Fruit fly (Drosophila melanogaster) whole organism, pupa: ENCODE data around the gene CG14142.

Experiments used
- CG32121 ChIP-seq: fragments of 200-800 bp; sonication (Bioruptor generic); IDR thresholded peaks from 2 replicates; pipeline ENCODE4 v1.3.6; 2022; ENCODE audit warnings: missing biosample characterization, missing genetic modification characterization
- CG34367 ChIP-seq: fragments of 200-800 bp; sonication (Bioruptor generic); optimal IDR thresholded peaks from 2 replicates; lab custom pipeline; 2018; ENCODE audit warnings: missing biosample characterization, mild to moderate bottlenecking, missing genetic modification characterization
- CG8159 ChIP-seq: fragments of 200-800 bp; sonication (Bioruptor generic); optimal IDR thresholded peaks from 3 replicates; lab custom pipeline; 2018; ENCODE audit warnings: missing biosample characterization, mild to moderate bottlenecking, missing genetic modification characterization, moderate library complexity
- CG9948 ChIP-seq: fragments of 200-800 bp; sonication (Bioruptor generic); optimal IDR thresholded peaks from 2 replicates; lab custom pipeline; 2018; ENCODE audit warnings: missing biosample characterization, mild to moderate bottlenecking, missing genetic modification characterization, moderate library complexity

DNA sequence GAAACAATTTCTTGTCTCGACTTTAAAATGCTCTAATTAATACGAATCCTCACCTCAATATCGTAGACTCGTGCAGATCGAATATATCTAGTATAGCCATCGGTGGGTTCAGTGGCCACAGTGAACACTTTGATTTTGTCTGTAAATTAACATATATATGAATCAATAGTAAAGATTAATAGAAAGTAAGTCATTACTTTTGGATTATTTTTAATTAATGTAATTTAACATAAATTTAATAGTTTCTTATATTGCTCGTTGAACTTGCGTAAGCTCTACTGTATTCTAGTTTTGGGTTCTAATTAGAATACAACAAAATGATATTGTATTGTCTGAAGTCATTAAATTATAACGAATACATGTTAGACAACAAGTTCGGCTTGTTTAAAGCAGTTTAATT is 31.5 kb downstream of the CG14142 start:
- TF ChIP-seq CG32121 (GFP tag; lab: Robert Waterston, UW) (no peak), CG8159 (tag; lab: Kevin White, UChicago) (no peak), CG34367 (tag; lab: Kevin White, UChicago) (no peak), CG9948 (tag; lab: Kevin White, UChicago) (no peak)
